Fruit fly (Drosophila melanogaster) whole organism, embryonic: ENCODE results near the gene Tango2.

Experiments used
- Atf6 ChIP-seq: fragments of 200-800 bp; sonication (Bioruptor generic); IDR thresholded peaks from 2 replicates; pipeline ENCODE4 v1.3.6; 2022; ENCODE audit warnings: missing biosample characterization, missing genetic modification characterization
- BEAF-32 ChIP-seq: fragments of 200-800 bp; sonication (Bioruptor generic); optimal IDR thresholded peaks from 3 replicates; lab custom pipeline; 2017; ENCODE audit warnings: missing biosample characterization, missing genetic modification characterization, mild to moderate bottlenecking, moderate library complexity, missing genetic modification reagents
- Bgb ChIP-seq: fragments of 200-800 bp; sonication (Bioruptor generic); IDR thresholded peaks from 2 replicates; pipeline ENCODE4 v1.3.6; 2022; ENCODE audit warnings: missing biosample characterization, missing genetic modification characterization; ENCODE audit not compliant: partially characterized antibody
- BtbVII ChIP-seq: fragments of 200-800 bp; sonication (Bioruptor generic); optimal IDR thresholded peaks from 3 replicates; lab custom pipeline; 2017; ENCODE audit warnings: missing biosample characterization, mild to moderate bottlenecking, missing genetic modification characterization
- Bteb2 ChIP-seq: fragments of 200-800 bp; sonication (Bioruptor generic); optimal IDR thresholded peaks from 2 replicates; lab custom pipeline; 2016; ENCODE audit warnings: missing biosample characterization, missing genetic modification characterization
- CG10321 ChIP-seq: fragments of 200-800 bp; sonication (Bioruptor generic); IDR thresholded peaks from 2 replicates; pipeline ENCODE4 v1.3.6; 2022; ENCODE audit warnings: missing biosample characterization, missing genetic modification characterization
- CG10979 ChIP-seq: fragments of 200-800 bp; sonication (Bioruptor generic); optimal IDR thresholded peaks from 2 replicates; lab custom pipeline; 2018; ENCODE audit warnings: missing biosample characterization, mild to moderate bottlenecking, missing genetic modification characterization, moderate library complexity
- CG11560 ChIP-seq: fragments of 200-800 bp; sonication (Bioruptor generic); IDR thresholded peaks from 3 replicates; pipeline ENCODE4 v1.3.6; 2022; ENCODE audit warnings: missing biosample characterization, missing genetic modification characterization
- CG12071 ChIP-seq: fragments of 200-800 bp; sonication (Bioruptor generic); optimal IDR thresholded peaks from 3 replicates; lab custom pipeline; 2018; ENCODE audit warnings: missing biosample characterization, mild to moderate bottlenecking, missing genetic modification characterization
- CG12299 ChIP-seq: fragments of 200-800 bp; sonication (Bioruptor generic); optimal IDR thresholded peaks from 2 replicates; lab custom pipeline; 2018; ENCODE audit warnings: missing biosample characterization, mild to moderate bottlenecking, missing genetic modification characterization
- CG14014 ChIP-seq: fragments of 200-800 bp; sonication (Bioruptor generic); IDR thresholded peaks from 2 replicates; pipeline ENCODE4 v1.3.6; 2022; ENCODE audit warnings: missing biosample characterization, missing genetic modification characterization
- CG1529 ChIP-seq: fragments of 200-800 bp; sonication (Bioruptor generic); optimal IDR thresholded peaks from 3 replicates; lab custom pipeline; 2018; ENCODE audit warnings: missing biosample characterization, missing genetic modification characterization
- CG1603 ChIP-seq: fragments of 200-800 bp; sonication (Bioruptor generic); optimal IDR thresholded peaks from 2 replicates; lab custom pipeline; 2019; ENCODE audit warnings: missing biosample characterization, mild to moderate bottlenecking, missing genetic modification characterization, moderate library complexity
- CG16813 ChIP-seq: fragments of 200-800 bp; sonication (Bioruptor generic); IDR thresholded peaks from 3 replicates; pipeline ENCODE4 v1.3.6; 2022; ENCODE audit warnings: missing biosample characterization, missing genetic modification characterization; ENCODE audit not compliant: partially characterized antibody
- CG2116 ChIP-seq: fragments of 200-800 bp; sonication (Bioruptor generic); optimal IDR thresholded peaks from 3 replicates; lab custom pipeline; 2018; ENCODE audit warnings: missing biosample characterization, mild to moderate bottlenecking, missing genetic modification characterization
- CG3065 ChIP-seq: fragments of 200-800 bp; sonication (Bioruptor generic); optimal IDR thresholded peaks from 2 replicates; lab custom pipeline; 2016; ENCODE audit warnings: missing biosample characterization, missing genetic modification characterization
- CG31441 ChIP-seq: fragments of 200-800 bp; sonication (Bioruptor generic); IDR thresholded peaks from 2 replicates; pipeline ENCODE4 v1.3.6; 2022; ENCODE audit warnings: missing biosample characterization, missing genetic modification characterization
- CG3838 ChIP-seq: fragments of 200-800 bp; sonication (Bioruptor generic); optimal IDR thresholded peaks from 3 replicates; lab custom pipeline; 2016; ENCODE audit warnings: missing biosample characterization, missing genetic modification characterization
- CG4282 ChIP-seq: fragments of 200-800 bp; sonication (Bioruptor generic); optimal IDR thresholded peaks from 2 replicates; lab custom pipeline; 2016; ENCODE audit warnings: missing biosample characterization, missing genetic modification characterization
- CG5180 ChIP-seq: fragments of 200-800 bp; sonication (Bioruptor generic); optimal IDR thresholded peaks from 3 replicates; lab custom pipeline; 2017; ENCODE audit warnings: missing biosample characterization, missing genetic modification characterization, mild to moderate bottlenecking, moderate library complexity, missing genetic modification reagents
- CG7928 ChIP-seq: fragments of 200-800 bp; sonication (Bioruptor generic); optimal IDR thresholded peaks from 2 replicates; lab custom pipeline; 2017; ENCODE audit warnings: missing biosample characterization, mild to moderate bottlenecking, missing genetic modification characterization
- Dbx ChIP-seq: fragments of 200-800 bp; sonication (Bioruptor generic); IDR thresholded peaks from 3 replicates; pipeline ENCODE4 v1.3.6; 2022; ENCODE audit warnings: missing biosample characterization, missing genetic modification characterization
- Doc2 ChIP-seq: fragments of 200-800 bp; sonication (Bioruptor generic); IDR thresholded peaks from 2 replicates; pipeline ENCODE4 v1.3.6; 2022; ENCODE audit warnings: missing biosample characterization, missing genetic modification characterization
- Dref ChIP-seq: fragments of 200-800 bp; sonication (Bioruptor generic); IDR thresholded peaks from 2 replicates; pipeline ENCODE4 v1.3.6; 2022; ENCODE audit warnings: missing biosample characterization, missing genetic modification characterization
- Elba2 ChIP-seq: fragments of 200-800 bp; sonication (Bioruptor generic); optimal IDR thresholded peaks from 3 replicates; lab custom pipeline; 2016; ENCODE audit warnings: missing biosample characterization, missing genetic modification characterization
- HLHmδ ChIP-seq: fragments of 200-800 bp; sonication (Bioruptor generic); optimal IDR thresholded peaks from 2 replicates; lab custom pipeline; 2018; ENCODE audit warnings: missing biosample characterization, mild to moderate bottlenecking, missing genetic modification characterization, moderate library complexity
- NFAT ChIP-seq: fragments of 200-800 bp; sonication (Bioruptor generic); IDR thresholded peaks from 2 replicates; pipeline ENCODE4 v1.3.6; 2022; ENCODE audit warnings: missing biosample characterization, missing genetic modification characterization
- Oli ChIP-seq: fragments of 200-800 bp; sonication (Bioruptor generic); optimal IDR thresholded peaks from 2 replicates; lab custom pipeline; 2018; ENCODE audit warnings: missing biosample characterization, mild to moderate bottlenecking, missing genetic modification characterization, moderate library complexity
- Opbp ChIP-seq: fragments of 200-800 bp; sonication (Bioruptor generic); IDR thresholded peaks from 3 replicates; pipeline ENCODE4 v1.3.6; 2022; ENCODE audit warnings: missing biosample characterization, missing genetic modification characterization; ENCODE audit not compliant: partially characterized antibody
- Optix ChIP-seq: fragments of 200-800 bp; sonication (Bioruptor generic); IDR thresholded peaks from 3 replicates; pipeline ENCODE4 v1.3.6; 2022; ENCODE audit warnings: missing biosample characterization, missing genetic modification characterization
- Ravus ChIP-seq: fragments of 200-800 bp; sonication (Bioruptor generic); IDR thresholded peaks from 2 replicates; pipeline ENCODE4 v1.3.6; 2022; ENCODE audit warnings: missing biosample characterization, missing genetic modification characterization
- Scr ChIP-seq: fragments of 200-800 bp; sonication (Bioruptor generic); IDR thresholded peaks from 2 replicates; pipeline ENCODE4 v1.3.6; 2022; ENCODE audit warnings: missing biosample characterization, missing genetic modification characterization; ENCODE audit not compliant: partially characterized antibody
- Side ChIP-seq: fragments of 200-800 bp; sonication (Bioruptor generic); optimal IDR thresholded peaks from 2 replicates; lab custom pipeline; 2016; ENCODE audit warnings: missing biosample characterization, missing genetic modification characterization
- Six4 ChIP-seq: fragments of 200-800 bp; sonication (Bioruptor generic); optimal IDR thresholded peaks from 2 replicates; lab custom pipeline; 2016; ENCODE audit warnings: missing biosample characterization, missing genetic modification characterization
- ase ChIP-seq: fragments of 200-800 bp; sonication (Bioruptor generic); IDR thresholded peaks from 3 replicates; pipeline ENCODE4 v1.3.6; 2022; ENCODE audit warnings: missing biosample characterization, missing genetic modification characterization
- cato ChIP-seq: fragments of 200-800 bp; sonication (Bioruptor generic); optimal IDR thresholded peaks from 2 replicates; lab custom pipeline; 2016; ENCODE audit warnings: missing biosample characterization, missing genetic modification characterization, borderline replicate concordance
- crp ChIP-seq, 2 experiments: fragments of 200-800 bp; sonication (Bioruptor generic); optimal IDR thresholded peaks; 2 replicates in 1 of 2; 3 replicates in 1 of 2; lab custom pipeline; 2017; ENCODE audit warnings: missing biosample characterization in 2 of 2, missing genetic modification characterization in 2 of 2, mild to moderate bottlenecking in 1 of 2, moderate library complexity in 1 of 2
- dan ChIP-seq: fragments of 200-800 bp; sonication (Bioruptor generic); IDR thresholded peaks from 2 replicates; pipeline ENCODE4 v1.3.6; 2022; ENCODE audit warnings: missing biosample characterization, missing genetic modification characterization
- dati ChIP-seq: fragments of 200-800 bp; sonication (Bioruptor generic); IDR thresholded peaks from 2 replicates; pipeline ENCODE4 v1.3.6; 2022; ENCODE audit warnings: missing biosample characterization, missing genetic modification characterization
- ftz-f1 ChIP-seq: fragments of 200-800 bp; sonication (Bioruptor generic); optimal IDR thresholded peaks from 2 replicates; lab custom pipeline; 2016; ENCODE audit warnings: missing biosample characterization, missing genetic modification characterization
- h ChIP-seq: fragments of >200 bp; optimal IDR thresholded peaks from 2 replicates; lab custom pipeline; 2017
- hbn ChIP-seq: fragments of 200-800 bp; sonication (Bioruptor generic); IDR thresholded peaks from 2 replicates; pipeline ENCODE4 v1.3.6; 2022; ENCODE audit warnings: missing biosample characterization, missing genetic modification characterization; ENCODE audit not compliant: partially characterized antibody
- hth ChIP-seq: fragments of >200 bp; optimal IDR thresholded peaks from 2 replicates; lab custom pipeline; 2017; ENCODE audit warnings: inconsistent platforms
- ind ChIP-seq: fragments of 200-800 bp; sonication (Bioruptor generic); optimal IDR thresholded peaks from 3 replicates; lab custom pipeline; 2016; ENCODE audit warnings: missing biosample characterization, missing genetic modification characterization
- insv ChIP-seq, 2 experiments: fragments of 200-800 bp; sonication (Bioruptor generic); optimal IDR thresholded peaks; 3 replicates each; lab custom pipeline; 2016 to 2018; ENCODE audit warnings: missing biosample characterization in 2 of 2, missing genetic modification characterization in 2 of 2
- pnt ChIP-seq: fragments of 200-800 bp; sonication (Bioruptor generic); optimal IDR thresholded peaks from 3 replicates; lab custom pipeline; 2016; ENCODE audit warnings: missing biosample characterization, missing genetic modification characterization
- psq ChIP-seq: fragments of 200-800 bp; sonication (Bioruptor generic); optimal IDR thresholded peaks from 2 replicates; lab custom pipeline; 2017; ENCODE audit warnings: missing biosample characterization, missing genetic modification characterization
- repo ChIP-seq: fragments of 200-800 bp; sonication (Bioruptor generic); optimal IDR thresholded peaks from 2 replicates; lab custom pipeline; 2016; ENCODE audit warnings: missing biosample characterization, missing genetic modification characterization
- stc ChIP-seq: fragments of 200-800 bp; sonication (Bioruptor generic); IDR thresholded peaks from 2 replicates; pipeline ENCODE4 v1.3.6; 2022; ENCODE audit warnings: missing biosample characterization, missing genetic modification characterization
- tgo ChIP-seq: fragments of 200-800 bp; sonication (Bioruptor generic); IDR thresholded peaks from 3 replicates; pipeline ENCODE4 v1.3.6; 2022; ENCODE audit warnings: missing biosample characterization, missing genetic modification characterization
- trem ChIP-seq: fragments of 200-800 bp; optimal IDR thresholded peaks from 3 replicates; lab custom pipeline; 2019; ENCODE audit warnings: missing biosample characterization, mild to moderate bottlenecking, missing genetic modification characterization, moderate library complexity
- yki ChIP-seq: fragments of >200 bp; optimal IDR thresholded peaks from 3 replicates; lab custom pipeline; 2018

The Tango2 gene

dm6 chrX:13643961-13644360 lies 27.2 kb downstream of the Tango2 start:
- TF ChIP-seq CG5180 (GFP tag; lab: Kevin White, UChicago) = no peak
- peak; percentile 21 for TF ChIP-seq trem
- peak; percentile 29 for TF ChIP-seq Oli (tag; lab: Kevin White, UChicago)
- TF ChIP-seq CG3838 = no peak
- peak; percentile 57 for TF ChIP-seq CG31441
- no peak for TF ChIP-seq HLHmδ (GFP tag; lab: Kevin White, UChicago)
- peak; percentile 57 for TF ChIP-seq Side (GFP tag; lab: Kevin White, UChicago)
- TF ChIP-seq insv (GFP tag; optimal IDR thresholded peaks at IDR 0.05; lab: Kevin White, UChicago) = no peak
- no peak for TF ChIP-seq Doc2 (GFP tag; lab: Robert Waterston, UW)
- no peak for TF ChIP-seq CG11560 (tag; lab: Robert Waterston, UW)
- TF ChIP-seq crp (GFP tag; optimal IDR thresholded peaks at IDR 0.05; lab: Kevin White, UChicago) = no peak
- peak; percentile 63 for TF ChIP-seq CG10979 (tag; lab: Kevin White, UChicago)
- TF ChIP-seq Atf6 = peak; percentile 71; the same call in 1 of the 2 replicates
- TF ChIP-seq CG2116 (GFP tag; lab: Kevin White, UChicago) = no peak
- peak; percentile 40; the same call in 1 of the 3 replicates for TF ChIP-seq Optix (GFP tag; lab: Robert Waterston, UW)
- no peak for TF ChIP-seq Opbp (GFP tag; lab: Robert Waterston, UW)
- TF ChIP-seq BtbVII (GFP tag; lab: Kevin White, UChicago) = no peak
- peak; percentile 63 for TF ChIP-seq ind (GFP tag; lab: Kevin White, UChicago)
- peak; percentile 40; the same call in 1 of the 3 replicates for TF ChIP-seq Dbx (GFP tag; lab: Robert Waterston, UW)
- no peak for TF ChIP-seq Elba2 (GFP tag; lab: Kevin White, UChicago)
- TF ChIP-seq CG12071 (GFP tag; lab: Kevin White, UChicago) = peak; percentile 48
- no peak for TF ChIP-seq dati
- no peak for TF ChIP-seq Bteb2 (GFP tag; lab: Kevin White, UChicago)
- TF ChIP-seq repo (GFP tag; lab: Kevin White, UChicago) = no peak
- TF ChIP-seq stc = 0 out of 2 replicates have a peak, but pooled peaks have one; percentile 43
- TF ChIP-seq ftz-f1 (GFP tag; lab: Kevin White, UChicago) = peak; percentile 71
- TF ChIP-seq Dref (GFP tag; lab: Robert Waterston, UW) = no peak
- no peak for TF ChIP-seq psq
- no peak for TF ChIP-seq CG12299 (tag; lab: Kevin White, UChicago)
- no peak for TF ChIP-seq yki (lab: Kevin White, UChicago)
- TF ChIP-seq hbn (GFP tag; lab: Robert Waterston, UW) = no peak
- peak; percentile 41 for TF ChIP-seq Ravus (GFP tag; lab: Robert Waterston, UW)
- peak; percentile 17 for TF ChIP-seq Six4 (GFP tag; lab: Kevin White, UChicago)
- TF ChIP-seq CG14014 (GFP tag; lab: Robert Waterston, UW) = peak; percentile 38; the same call in 1 of the 2 replicates
- TF ChIP-seq Scr = no peak
- TF ChIP-seq dan = no peak
- TF ChIP-seq CG7928 (GFP tag; lab: Kevin White, UChicago) = no peak
- no peak; the same call in 1 of the 2 replicates for TF ChIP-seq Bgb (GFP tag; lab: Robert Waterston, UW)
- peak; percentile 73; the same call in 2 of the 3 replicates for TF ChIP-seq tgo
- TF ChIP-seq BEAF-32 (GFP tag; lab: Kevin White, UChicago) = no peak
- peak; percentile 34 for TF ChIP-seq cato
- no peak for TF ChIP-seq CG10321 (GFP tag; lab: Robert Waterston, UW)
- peak; percentile 68 for TF ChIP-seq CG1603 (tag; lab: Kevin White, UChicago)
- no peak for TF ChIP-seq CG3065 (GFP tag; lab: Kevin White, UChicago)
- peak; percentile 46 for TF ChIP-seq pnt (GFP tag; lab: Kevin White, UChicago)
- peak; percentile 84; the same call in 1 of the 2 replicates for TF ChIP-seq NFAT (GFP tag; lab: Robert Waterston, UW)
- TF ChIP-seq hth (lab: Kevin White, UChicago) = no peak
- TF ChIP-seq CG16813 (GFP tag; lab: Robert Waterston, UW) = no peak
- TF ChIP-seq CG1529 (GFP tag; lab: Kevin White, UChicago) = no peak
- no peak for TF ChIP-seq CG4282 (GFP tag; lab: Kevin White, UChicago)
- peak; percentile 66; the same call in 2 of the 3 replicates for TF ChIP-seq ase (GFP tag; lab: Robert Waterston, UW)
- TF ChIP-seq h (lab: Kevin White, UChicago) = no peak
